Fruit fly (Drosophila melanogaster) whole organism, prepupa: Measurements from ENCODE around the gene SK.

Experiments
- CG16779 ChIP-seq: fragments of 200-800 bp; sonication (Bioruptor generic); optimal IDR thresholded peaks from 3 replicates; lab custom pipeline; 2017; ENCODE audit warnings: missing biosample characterization, mild to moderate bottlenecking, missing genetic modification characterization
- CG6808 ChIP-seq: fragments of 200-800 bp; sonication (Bioruptor generic); optimal IDR thresholded peaks from 3 replicates; lab custom pipeline; 2017; ENCODE audit warnings: missing biosample characterization, missing genetic modification characterization, mild to moderate bottlenecking, moderate library complexity, missing genetic modification reagents
- Lpt ChIP-seq: fragments of 200-800 bp; sonication (Bioruptor generic); optimal IDR thresholded peaks from 3 replicates; lab custom pipeline; 2016; ENCODE audit warnings: missing biosample characterization, missing genetic modification characterization
- net ChIP-seq: fragments of 200-800 bp; sonication (Bioruptor generic); optimal IDR thresholded peaks from 3 replicates; lab custom pipeline; 2016; ENCODE audit warnings: missing biosample characterization, missing genetic modification characterization

DNA sequence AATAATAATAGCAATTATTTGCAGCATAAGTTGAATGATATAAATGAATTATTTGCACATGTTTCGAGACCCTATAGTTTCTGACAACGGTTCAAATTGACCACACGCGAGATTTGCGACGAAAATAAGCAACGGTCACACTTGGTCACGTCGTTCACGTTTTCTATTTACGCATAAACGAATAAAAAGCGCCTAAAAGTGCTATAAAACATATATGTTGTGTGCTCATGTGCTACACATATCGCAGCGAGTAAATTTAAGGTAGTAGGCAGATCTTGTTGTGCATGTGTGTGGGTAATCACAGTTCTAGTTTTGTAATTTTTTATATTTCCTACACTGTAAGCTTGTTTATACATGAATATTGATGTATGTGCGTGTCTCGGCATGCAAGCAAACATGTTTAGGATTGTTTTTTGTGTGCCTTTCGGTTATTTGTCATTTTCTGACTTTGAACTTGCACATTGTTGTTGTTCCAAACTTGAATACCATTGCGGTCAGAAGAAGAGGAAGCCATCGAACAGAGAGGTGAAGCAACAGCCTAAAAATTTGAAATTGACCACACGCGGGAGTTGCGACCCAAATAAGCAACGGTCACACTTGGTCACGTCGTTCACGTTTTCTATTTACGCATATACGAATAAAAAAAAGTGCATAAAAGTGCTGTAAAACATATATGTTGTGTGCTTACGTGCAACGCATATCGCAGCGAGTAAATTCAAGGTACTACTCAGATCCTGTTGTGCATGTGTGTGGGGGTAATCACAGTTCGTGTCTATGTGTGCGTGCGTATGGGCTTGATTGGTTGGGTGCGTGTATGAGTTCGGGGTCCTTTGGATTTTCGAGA lies 81.6 kb downstream of the SK start, which contains the start of gene Usp16-45:
- TF ChIP-seq CG6808 (GFP tag; lab: Kevin White, UChicago) (peak; percentile 20), CG16779 (tag; lab: Kevin White, UChicago) (no peak), Lpt (GFP tag; lab: Kevin White, UChicago) (no peak), net (no peak)
